Worm (Caenorhabditis elegans) whole organism, young adult: ENCODE measurements around the gene sru-25.

ENCODE experiments used
- B0261.1 ChIP-seq: sonication (generic microtip); optimal IDR thresholded peaks from 2 replicates; lab custom pipeline; 2016; ENCODE audit warnings: mild to moderate bottlenecking, missing genetic modification characterization, moderate library complexity, missing compliant biosample characterization
- C17E4.6 ChIP-seq: fragments of 200-800 bp; sonication (Bioruptor generic); IDR thresholded peaks from 2 replicates; pipeline ENCODE4 v1.3.6; 2022; ENCODE audit warnings: missing genetic modification reagents, missing genetic modification characterization, missing compliant biosample characterization
- F37B4.10 ChIP-seq: fragments of 200-800 bp; sonication (Bioruptor generic); IDR thresholded peaks from 2 replicates; pipeline ENCODE4 v1.3.6; 2022; ENCODE audit warnings: missing genetic modification characterization, missing compliant biosample characterization
- F39B2.1 ChIP-seq: fragments of 200-800 bp; sonication (Bioruptor generic); IDR thresholded peaks from 2 replicates; pipeline ENCODE4 v1.3.6; 2022; ENCODE audit warnings: missing genetic modification reagents, missing genetic modification characterization, missing compliant biosample characterization
- F55B11.4 ChIP-seq: sonication (generic microtip); optimal IDR thresholded peaks from 2 replicates; lab custom pipeline; 2016; ENCODE audit warnings: missing compliant biosample characterization, missing genetic modification characterization, borderline replicate concordance; ENCODE audit not compliant: insufficient read depth
- F57C9.4 ChIP-seq: sonication (generic microtip); optimal IDR thresholded peaks from 2 replicates; lab custom pipeline; 2017; ENCODE audit warnings: mild to moderate bottlenecking, missing genetic modification characterization, missing compliant biosample characterization
- K11D2.4 ChIP-seq: fragments of 200-800 bp; sonication (Bioruptor generic); IDR thresholded peaks from 2 replicates; pipeline ENCODE4 v1.3.6; 2022; ENCODE audit warnings: missing genetic modification reagents, missing genetic modification characterization, missing compliant biosample characterization
- K12H6.12 ChIP-seq: fragments of 200-800 bp; sonication (Bioruptor generic); optimal IDR thresholded peaks from 2 replicates; lab custom pipeline; 2018; ENCODE audit warnings: mild to moderate bottlenecking, missing genetic modification characterization, missing compliant biosample characterization
- T07F8.4 ChIP-seq: sonication (generic microtip); optimal IDR thresholded peaks from 2 replicates; lab custom pipeline; 2016; ENCODE audit warnings: mild to moderate bottlenecking, missing genetic modification characterization, moderate library complexity, missing compliant biosample characterization
- Y53G8AR.9 ChIP-seq: fragments of 200-800 bp; sonication (Bioruptor generic); conservative IDR thresholded peaks from 2 replicates; pipeline ENCODE4 v1.3.6; 2022; ENCODE audit warnings: missing genetic modification reagents, missing genetic modification characterization, missing compliant biosample characterization
- ZK185.1 ChIP-seq: sonication (generic microtip); optimal IDR thresholded peaks from 2 replicates; lab custom pipeline; 2016; ENCODE audit warnings: mild to moderate bottlenecking, missing genetic modification characterization, missing compliant biosample characterization; ENCODE audit not compliant: poor library complexity, severe bottlenecking
- akir-1 ChIP-seq: fragments of 200-800 bp; sonication (Bioruptor generic); optimal IDR thresholded peaks from 2 replicates; lab custom pipeline; 2018; ENCODE audit warnings: mild to moderate bottlenecking, missing genetic modification characterization, moderate library complexity, missing compliant biosample characterization
- aptf-2 ChIP-seq: fragments of 200-800 bp; sonication (Bioruptor generic); conservative IDR thresholded peaks from 2 replicates; pipeline ENCODE4 v1.3.6; 2022; ENCODE audit warnings: missing genetic modification reagents, missing genetic modification characterization, missing compliant biosample characterization
- atf-7 ChIP-seq: sonication (generic microtip); optimal IDR thresholded peaks from 2 replicates; lab custom pipeline; 2017; ENCODE audit warnings: mild to moderate bottlenecking, missing genetic modification characterization, missing compliant biosample characterization
- attf-5 ChIP-seq: fragments of 200-800 bp; sonication (Bioruptor generic); optimal IDR thresholded peaks from 2 replicates; lab custom pipeline; 2018; ENCODE audit warnings: mild to moderate bottlenecking, missing genetic modification characterization, missing compliant biosample characterization
- ccch-3 ChIP-seq: fragments of 200-800 bp; sonication (Bioruptor generic); optimal IDR thresholded peaks from 2 replicates; lab custom pipeline; 2018; ENCODE audit warnings: mild to moderate bottlenecking, missing genetic modification characterization, missing compliant biosample characterization
- ceh-79 ChIP-seq: sonication (generic microtip); optimal IDR thresholded peaks from 2 replicates; lab custom pipeline; 2017; ENCODE audit warnings: mild to moderate bottlenecking, missing genetic modification characterization, missing compliant biosample characterization
- dox-1 ChIP-seq: fragments of 200-800 bp; sonication (Bioruptor generic); IDR thresholded peaks from 2 replicates; pipeline ENCODE4 v1.3.6; 2022; ENCODE audit warnings: missing genetic modification reagents, missing genetic modification characterization, missing compliant biosample characterization
- dpff-1 ChIP-seq: sonication (generic microtip); optimal IDR thresholded peaks from 2 replicates; lab custom pipeline; 2017; ENCODE audit warnings: mild to moderate bottlenecking, missing genetic modification characterization, missing compliant biosample characterization
- dpl-1 ChIP-seq: fragments of 150-350 bp; optimal IDR thresholded peaks from 2 replicates; lab custom pipeline; 2014; ENCODE audit warnings: missing biosample characterization, missing genetic modification reagents, missing genetic modification characterization
- efl-1 ChIP-seq: fragments of 150-350 bp; optimal IDR thresholded peaks from 2 replicates; lab custom pipeline; 2014; ENCODE audit warnings: missing biosample characterization, missing genetic modification reagents, missing genetic modification characterization
- hmg-20 ChIP-seq: fragments of 200-800 bp; sonication (Bioruptor generic); IDR thresholded peaks from 2 replicates; pipeline ENCODE4 v1.3.6; 2022; ENCODE audit warnings: missing genetic modification reagents, missing genetic modification characterization, missing compliant biosample characterization
- lag-1 ChIP-seq: fragments of 200-800 bp; sonication (Bioruptor generic); IDR thresholded peaks from 2 replicates; pipeline ENCODE4 v1.3.6; 2022; ENCODE audit warnings: missing genetic modification reagents, missing genetic modification characterization, missing compliant biosample characterization
- let-526 ChIP-seq: fragments of 200-800 bp; sonication (Bioruptor generic); IDR thresholded peaks from 2 replicates; pipeline ENCODE4 v1.3.6; 2022; ENCODE audit warnings: missing genetic modification reagents, missing genetic modification characterization, missing compliant biosample characterization
- lin-40 ChIP-seq: sonication (generic microtip); optimal IDR thresholded peaks from 2 replicates; lab custom pipeline; 2016; ENCODE audit warnings: missing genetic modification characterization, mild to moderate bottlenecking, missing compliant biosample characterization, missing genotype, missing genetic modification reagents
- lsl-1 ChIP-seq: fragments of 200-800 bp; sonication (Bioruptor generic); optimal IDR thresholded peaks from 2 replicates; lab custom pipeline; 2018; ENCODE audit warnings: mild to moderate bottlenecking, missing genetic modification characterization, moderate library complexity, missing compliant biosample characterization
- madf-10 ChIP-seq: sonication (generic microtip); optimal IDR thresholded peaks from 2 replicates; lab custom pipeline; 2016; ENCODE audit warnings: mild to moderate bottlenecking, missing genetic modification characterization, missing compliant biosample characterization
- madf-3 ChIP-seq: fragments of 200-800 bp; sonication (Bioruptor generic); IDR thresholded peaks from 2 replicates; pipeline ENCODE4 v1.3.6; 2022; ENCODE audit warnings: missing genetic modification reagents, missing genetic modification characterization, missing compliant biosample characterization
- madf-8 ChIP-seq: fragments of 200-800 bp; sonication (Bioruptor generic); conservative IDR thresholded peaks from 2 replicates; pipeline ENCODE4 v1.3.6; 2022; ENCODE audit warnings: missing genetic modification reagents, missing genetic modification characterization, missing compliant biosample characterization
- nhr-27 ChIP-seq: fragments of 200-800 bp; sonication (Bioruptor generic); optimal IDR thresholded peaks from 2 replicates; lab custom pipeline; 2018; ENCODE audit warnings: mild to moderate bottlenecking, missing genetic modification characterization, moderate library complexity, missing compliant biosample characterization
- rec-8 ChIP-seq, 2 experiments: sonication (generic microtip); optimal IDR thresholded peaks; 2 replicates each; lab custom pipeline; 2016; ENCODE audit warnings: mild to moderate bottlenecking in 2 of 2, missing genetic modification characterization in 2 of 2, missing genetic modification reagents in 2 of 2, missing genotype in 2 of 2, missing biosample characterization in 1 of 2, missing compliant biosample characterization in 1 of 2, moderate library complexity in 1 of 2
- snpc-1.1 ChIP-seq: sonication (generic microtip); optimal IDR thresholded peaks from 2 replicates; lab custom pipeline; 2017; ENCODE audit warnings: missing genetic modification characterization, mild to moderate bottlenecking, missing compliant biosample characterization, antibody characterized with exemption, moderate library complexity, missing genotype, missing genetic modification reagents; ENCODE audit not compliant: insufficient read depth
- snpc-4 ChIP-seq, 5 experiments: fragments of 150-350 bp in 1 of 5; sonication (generic microtip) in 4 of 5; optimal IDR thresholded peaks; 2 replicates each; lab custom pipeline; 2014 to 2018; ENCODE audit warnings: missing genetic modification characterization in 5 of 5, missing biosample characterization in 3 of 5, antibody characterized with exemption in 2 of 5, mild to moderate bottlenecking in 2 of 5, missing compliant biosample characterization in 2 of 5, missing genotype in 2 of 5, moderate library complexity in 2 of 5, missing genetic modification reagents in 1 of 5
- xnd-1 ChIP-seq: sonication (generic microtip); optimal IDR thresholded peaks from 2 replicates; lab custom pipeline; 2016; ENCODE audit warnings: missing genotype, missing genetic modification reagents, missing genetic modification characterization, missing compliant biosample characterization
- zfh-2 ChIP-seq: fragments of 200-800 bp; sonication (Bioruptor generic); conservative IDR thresholded peaks from 2 replicates; pipeline ENCODE4 v1.3.6; 2022; ENCODE audit warnings: missing genetic modification reagents, missing genetic modification characterization, missing compliant biosample characterization
- ztf-18 ChIP-seq: sonication (generic microtip); optimal IDR thresholded peaks from 2 replicates; lab custom pipeline; 2016; ENCODE audit warnings: missing genotype, mild to moderate bottlenecking, missing genetic modification characterization, missing compliant biosample characterization
- ztf-26 ChIP-seq: sonication (generic microtip); optimal IDR thresholded peaks from 2 replicates; lab custom pipeline; 2017; ENCODE audit warnings: missing genetic modification characterization, missing compliant biosample characterization
- ztf-6 ChIP-seq: fragments of 200-800 bp; sonication (Bioruptor generic); IDR thresholded peaks from 2 replicates; pipeline ENCODE4 v1.3.6; 2022; ENCODE audit warnings: missing genetic modification reagents, missing genetic modification characterization, missing compliant biosample characterization

sru-25 gene

ce11 chrV:657678-658077 is 16.4 kb downstream of the sru-25 start, which contains the start of gene srh-246:
TSS of gene srh-246 (minus strand) at chrV:657778.
- TF ChIP-seq aptf-2 (GFP tag; lab: Robert Waterston, UW), result no peak
- TF ChIP-seq madf-8 (GFP tag; lab: Robert Waterston, UW), result no peak
- TF ChIP-seq, all 124 proteins: peak for 0

- TF ChIP-seq K11D2.4 (GFP tag; lab: Robert Waterston, UW), result no peak
- no peak for TF ChIP-seq ceh-79 (tag; lab: Kevin White, UChicago)
- no peak for TF ChIP-seq B0261.1 (tag; lab: Kevin White, UChicago)
- TF ChIP-seq lin-40 (tag; lab: Kevin White, UChicago), result no peak
- TF ChIP-seq K12H6.12, result no peak
- no peak for TF ChIP-seq attf-5 (GFP tag; lab: Kevin White, UChicago)
- TF ChIP-seq dox-1 (GFP tag; lab: Robert Waterston, UW), result no peak
- TF ChIP-seq F37B4.10 (GFP tag; lab: Robert Waterston, UW), result no peak
- no peak for TF ChIP-seq snpc-1.1 (tag; lab: Kevin White, UChicago)
- no peak for TF ChIP-seq akir-1 (GFP tag; lab: Kevin White, UChicago)
- TF ChIP-seq C17E4.6 (GFP tag; lab: Robert Waterston, UW), result no peak
- TF ChIP-seq ztf-26 (tag; lab: Kevin White, UChicago), result no peak
- no peak for TF ChIP-seq dpff-1 (tag; lab: Kevin White, UChicago)
Observed at ce11 chrV:655823-656222, 18.3 kb downstream of the sru-25 start, which contains the start of gene srh-245. TSS of gene srh-245 (minus strand) at chrV:655923.

- TF ChIP-seq Y53G8AR.9 (no peak), atf-7 (tag; lab: Kevin White, UChicago) (no peak), T07F8.4 (tag; lab: Kevin White, UChicago) (no peak), ztf-6 (no peak), ztf-26 (tag; lab: Kevin White, UChicago) (no peak), lsl-1 (GFP tag; lab: Kevin White, UChicago) (no peak), madf-10 (no peak), snpc-4 (GFP tag; optimal IDR thresholded peaks at IDR 0.05; lab: Kevin White, UChicago) (no peak), snpc-4 (tag; optimal IDR thresholded peaks at IDR 0.05; lab: Kevin White, UChicago) (no peak), ceh-79 (tag; lab: Kevin White, UChicago) (no peak), xnd-1 (tag; lab: Kevin White, UChicago) (no peak), dpl-1 (GFP tag; lab: Kevin White, UChicago) (no peak), ccch-3 (GFP tag; lab: Kevin White, UChicago) (no peak), hmg-20 (no peak)
Observed at ce11 chrV:654402-654801, 19.7 kb downstream of the sru-25 start, which contains the start of gene srj-6. TSS of gene srj-6 (minus strand) at chrV:654502.

ce11 chrV:652940-653339 is 21.2 kb downstream of the sru-25 start, which contains the start of gene srj-5:
TSS of gene srj-5 (minus strand) at chrV:653040.
- TF ChIP-seq F57C9.4 (tag; lab: Kevin White, UChicago) (no peak), ZK185.1 (no peak), efl-1 (GFP tag; lab: Kevin White, UChicago) (no peak), madf-3 (GFP tag; lab: Robert Waterston, UW) (no peak), rec-8 (tag; optimal IDR thresholded peaks at IDR 0.05; lab: Kevin White, UChicago) (no peak), dpff-1 (tag; lab: Kevin White, UChicago) (no peak), F39B2.1 (no peak), ztf-18 (tag; lab: Kevin White, UChicago) (no peak), nhr-27 (tag; lab: Kevin White, UChicago) (no peak), F55B11.4 (tag; lab: Kevin White, UChicago) (no peak), let-526 (GFP tag; lab: Robert Waterston, UW) (no peak), lsl-1 (GFP tag; lab: Kevin White, UChicago) (no peak), C17E4.6 (GFP tag; lab: Robert Waterston, UW) (no peak), zfh-2 (GFP tag; lab: Robert Waterston, UW) (no peak), lag-1 (GFP tag; lab: Robert Waterston, UW) (no peak)
